Fruit fly (Drosophila melanogaster): ENCODE data around the gene CG13895.
A peak's percentile ranks its signal among the peaks of the same experiment; 100 is the strongest.

CG13895 gene

DNA sequence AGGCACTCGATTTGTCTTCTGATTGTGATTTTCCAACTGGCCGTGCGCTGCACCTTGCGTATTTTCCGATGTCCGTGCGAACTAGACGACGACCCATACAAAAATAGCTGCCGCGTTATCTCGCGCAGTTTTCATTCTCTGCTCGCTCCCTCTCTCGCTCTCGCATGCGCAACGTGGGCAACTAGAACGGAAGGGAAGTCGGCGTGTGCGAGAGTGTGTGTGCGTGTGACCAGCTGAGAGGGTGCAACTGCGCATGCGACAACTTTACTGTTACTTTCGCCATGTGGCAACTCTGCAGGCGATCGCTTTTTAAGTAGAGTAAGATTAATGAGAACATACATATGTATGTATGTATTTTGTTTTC lies 22.6 kb downstream of the CG13895 start, which contains the start of gene ebd1 (continued):
- TF ChIP-seq Atf-2 (GFP tag; optimal IDR thresholded peaks at IDR 0.05) = no peak
- TF ChIP-seq Dip2 (GFP tag; IDR thresholded peaks at IDR 0.05) = no peak
- TF ChIP-seq Dll (GFP tag; IDR thresholded peaks at IDR 0.05; ENCODE audit: partially characterized antibody) = 0 out of 4 replicates have a peak, but pooled peaks have one; percentile 44
- TF ChIP-seq slou (GFP tag; optimal IDR thresholded peaks at IDR 0.05) = no peak
- TF ChIP-seq CG6791 (GFP tag; IDR thresholded peaks at IDR 0.05; ENCODE audit: partially characterized antibody) = peak; percentile 36; the same call in 1 of the 3 replicates
- no peak for TF ChIP-seq CG6254 (GFP tag; optimal IDR thresholded peaks at IDR 0.05)
- peak; percentile 7 for TF ChIP-seq CG12659 (GFP tag; optimal IDR thresholded peaks at IDR 0.05)
- no peak for TF ChIP-seq CG11398 (GFP tag; optimal IDR thresholded peaks at IDR 0.05)
- TF ChIP-seq CkIIα-i1 (GFP tag; IDR thresholded peaks at IDR 0.05) = no peak
- peak; percentile 46; the same call in 1 of the 2 replicates for TF ChIP-seq ttk (GFP tag; IDR thresholded peaks at IDR 0.05)
- TF ChIP-seq CG12299 (tag; optimal IDR thresholded peaks at IDR 0.05) = no peak
- peak; percentile 33 for TF ChIP-seq CTCF (GFP tag; optimal IDR thresholded peaks at IDR 0.05)
- peak; percentile 71 to 84 for TF ChIP-seq Trl (optimal IDR thresholded peaks at IDR 0.05)
- TF ChIP-seq Trl (GFP tag; optimal IDR thresholded peaks at IDR 0.05) = no peak
- TF ChIP-seq H2.0 (GFP tag; IDR thresholded peaks at IDR 0.05) = no peak
- no peak for TF ChIP-seq Hr39 (optimal IDR thresholded peaks at IDR 0.05)
- TF ChIP-seq HLH54F (GFP tag; optimal IDR thresholded peaks at IDR 0.05) = no peak
- TF ChIP-seq hth (optimal IDR thresholded peaks at IDR 0.05) = no peak
- TF ChIP-seq Hsf (GFP tag; optimal IDR thresholded peaks at IDR 0.05) = no peak
- TF ChIP-seq CG17802 (tag; optimal IDR thresholded peaks at IDR 0.05) = no peak
- TF ChIP-seq CG3163 (GFP tag; optimal IDR thresholded peaks at IDR 0.05) = peak; percentile 45
- no peak for TF ChIP-seq CG1603 (tag; optimal IDR thresholded peaks at IDR 0.05)
- TF ChIP-seq trh (GFP tag; optimal IDR thresholded peaks at IDR 0.05) = no peak
- no peak for TF ChIP-seq Sry-β (GFP tag; optimal IDR thresholded peaks at IDR 0.05)
- no peak for TF ChIP-seq CG3847 (GFP tag; IDR thresholded peaks at IDR 0.05)
- TF ChIP-seq oc (tag; optimal IDR thresholded peaks at IDR 0.05) = no peak
- TF ChIP-seq Dip3 (GFP tag; optimal IDR thresholded peaks at IDR 0.05) = no peak
- no peak for TF ChIP-seq sna (GFP tag; IDR thresholded peaks at IDR 0.05; ENCODE audit: partially characterized antibody)
- TF ChIP-seq grn (GFP tag; optimal IDR thresholded peaks at IDR 0.05) = no peak
- no peak for TF ChIP-seq Taf1 (GFP tag; IDR thresholded peaks at IDR 0.05)
- no peak for TF ChIP-seq dysf (GFP tag; IDR thresholded peaks at IDR 0.05)
- TF ChIP-seq CG32767 (GFP tag; IDR thresholded peaks at IDR 0.05) = no peak
- TF ChIP-seq CG7786 (GFP tag; optimal IDR thresholded peaks at IDR 0.05) = no peak
- TF ChIP-seq Abd-B (GFP tag; optimal IDR thresholded peaks at IDR 0.05) = no peak
- TF ChIP-seq sens-2 (GFP tag; IDR thresholded peaks at IDR 0.05) = no peak
- no peak for TF ChIP-seq repo (GFP tag; optimal IDR thresholded peaks at IDR 0.05)
- no peak for TF ChIP-seq CG3407 (GFP tag; optimal IDR thresholded peaks at IDR 0.05)
- TF ChIP-seq sima (GFP tag; optimal IDR thresholded peaks at IDR 0.05) = no peak
- TF ChIP-seq cg (GFP tag; optimal IDR thresholded peaks at IDR 0.05) = peak; percentile 94
- TF ChIP-seq row (GFP tag; IDR thresholded peaks at IDR 0.05) = no peak
- TF ChIP-seq cwo (GFP tag; optimal IDR thresholded peaks at IDR 0.05) = no peak
- TF ChIP-seq CrebB (tag; optimal IDR thresholded peaks at IDR 0.05) = peak; percentile 31
- no peak for TF ChIP-seq pum (GFP tag; optimal IDR thresholded peaks at IDR 0.05)
- TF ChIP-seq CG9817 (tag; optimal IDR thresholded peaks at IDR 0.05) = no peak
- TF ChIP-seq CG18619 (GFP tag; optimal IDR thresholded peaks at IDR 0.05) = no peak
- peak; percentile 47 for TF ChIP-seq CG8290 (GFP tag; optimal IDR thresholded peaks at IDR 0.05)
- TF ChIP-seq CG8290 (tag; optimal IDR thresholded peaks at IDR 0.05) = peak; percentile 24 to 61
- TF ChIP-seq Dbx (GFP tag; IDR thresholded peaks at IDR 0.05) = no peak
- no peak for TF ChIP-seq Myb (GFP tag; optimal IDR thresholded peaks at IDR 0.05)
- no peak for TF ChIP-seq CG7271 (tag; optimal IDR thresholded peaks at IDR 0.05)
- no peak for TF ChIP-seq NfI (GFP tag; optimal IDR thresholded peaks at IDR 0.05)
- TF ChIP-seq luna (GFP tag; optimal IDR thresholded peaks at IDR 0.05) = no peak
- TF ChIP-seq CG12942 (GFP tag; optimal IDR thresholded peaks at IDR 0.05) = no peak
- TF ChIP-seq so (GFP tag; IDR thresholded peaks at IDR 0.05) = no peak; the same call in 2 of the 3 replicates
- TF ChIP-seq CG6175 (GFP tag; IDR thresholded peaks at IDR 0.05) = no peak

Measured in whole organism, embryonic.